Fruit fly (Drosophila melanogaster): Measurements from ENCODE around the gene Fhos.

Gene Fhos

DNA sequence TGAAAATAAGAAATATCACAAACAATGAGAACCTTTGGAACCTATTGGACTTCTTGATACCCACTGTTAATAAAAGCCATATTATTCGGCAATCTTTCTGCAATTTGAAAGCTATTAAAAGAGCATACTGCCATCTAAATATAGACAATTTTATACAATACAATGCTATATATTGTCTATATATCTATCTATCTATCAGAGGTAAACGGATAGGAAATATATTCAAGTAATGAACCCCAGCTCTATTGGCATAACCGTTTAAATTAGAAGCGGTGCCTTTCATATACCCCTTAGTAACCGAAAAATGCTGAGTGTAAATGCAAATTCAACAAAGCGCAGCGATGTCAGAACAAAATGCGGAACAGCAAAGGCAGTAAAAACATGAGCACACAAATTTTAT, 10.4 kb downstream of the Fhos start (continued):
- TF ChIP-seq CG11762 (GFP tag; optimal IDR thresholded peaks at IDR 0.05; ENCODE audit: insufficient read depth) (no peak), CG10631 (GFP tag; optimal IDR thresholded peaks at IDR 0.05) (no peak), OdsH (GFP tag; optimal IDR thresholded peaks at IDR 0.05) (peak; percentile 27), salr (GFP tag; optimal IDR thresholded peaks at IDR 0.05) (no peak), fkh (GFP tag; optimal IDR thresholded peaks at IDR 0.05) (no peak), Eip75B (GFP tag; optimal IDR thresholded peaks at IDR 0.05) (no peak), CG31627 (GFP tag; optimal IDR thresholded peaks at IDR 0.05) (peak; percentile 80), CG8632 (GFP tag; optimal IDR thresholded peaks at IDR 0.05) (peak; percentile 16)

DNA sequence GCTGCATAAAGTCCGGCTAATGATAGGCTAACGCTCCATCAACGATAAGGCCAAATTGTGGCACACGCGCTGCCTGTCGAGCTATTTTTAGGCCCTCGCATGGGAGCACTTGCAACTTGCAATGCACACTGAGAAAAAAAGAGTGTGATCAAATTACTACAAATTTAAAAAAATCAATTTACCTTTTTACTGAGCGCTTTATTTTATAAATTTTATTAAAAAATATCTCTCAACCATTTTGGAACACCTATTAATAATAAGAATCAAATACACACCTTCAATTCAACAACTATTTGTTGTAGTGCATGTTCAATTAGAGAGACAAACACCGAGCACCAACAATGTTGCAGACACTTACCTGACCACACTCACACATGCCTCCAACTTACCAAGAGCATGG, 12.1 kb downstream of the Fhos start:
- TF ChIP-seq pdm3 (GFP tag; optimal IDR thresholded peaks at IDR 0.05) (no peak), achi (GFP tag; optimal IDR thresholded peaks at IDR 0.05) (peak; percentile 42), vri (GFP tag; optimal IDR thresholded peaks at IDR 0.05) (no peak), eg (GFP tag; IDR thresholded peaks at IDR 0.05) (peak; percentile 97), CG8119 (GFP tag; IDR thresholded peaks at IDR 0.05) (peak; percentile 96), Ets96B (tag; optimal IDR thresholded peaks at IDR 0.05) (peak; percentile 45), CG6792 (GFP tag; optimal IDR thresholded peaks at IDR 0.05) (no peak), lz (GFP tag; optimal IDR thresholded peaks at IDR 0.05) (no peak), CG11294 (GFP tag; IDR thresholded peaks at IDR 0.05) (peak; percentile 91), CG15336 (GFP tag; IDR thresholded peaks at IDR 0.05) (peak; percentile 98), Hr4 (GFP tag; optimal IDR thresholded peaks at IDR 0.05) (peak; percentile 81), CG6276 (GFP tag; optimal IDR thresholded peaks at IDR 0.05) (peak; percentile 55), Lpt (GFP tag; optimal IDR thresholded peaks at IDR 0.05) (peak; percentile 82), CG4318 (GFP tag; optimal IDR thresholded peaks at IDR 0.05) (peak; percentile 9), salr (GFP tag; optimal IDR thresholded peaks at IDR 0.05) (peak in 1 of 2 experiments; percentile 20), dsx (GFP tag; optimal IDR thresholded peaks at IDR 0.05; ENCODE audit: poor library complexity, severe bottlenecking) (peak; percentile 100), CG6163 (GFP tag; IDR thresholded peaks at IDR 0.05) (peak; percentile 96), Gug (GFP tag; IDR thresholded peaks at IDR 0.05) (peak; percentile 93)

DNA sequence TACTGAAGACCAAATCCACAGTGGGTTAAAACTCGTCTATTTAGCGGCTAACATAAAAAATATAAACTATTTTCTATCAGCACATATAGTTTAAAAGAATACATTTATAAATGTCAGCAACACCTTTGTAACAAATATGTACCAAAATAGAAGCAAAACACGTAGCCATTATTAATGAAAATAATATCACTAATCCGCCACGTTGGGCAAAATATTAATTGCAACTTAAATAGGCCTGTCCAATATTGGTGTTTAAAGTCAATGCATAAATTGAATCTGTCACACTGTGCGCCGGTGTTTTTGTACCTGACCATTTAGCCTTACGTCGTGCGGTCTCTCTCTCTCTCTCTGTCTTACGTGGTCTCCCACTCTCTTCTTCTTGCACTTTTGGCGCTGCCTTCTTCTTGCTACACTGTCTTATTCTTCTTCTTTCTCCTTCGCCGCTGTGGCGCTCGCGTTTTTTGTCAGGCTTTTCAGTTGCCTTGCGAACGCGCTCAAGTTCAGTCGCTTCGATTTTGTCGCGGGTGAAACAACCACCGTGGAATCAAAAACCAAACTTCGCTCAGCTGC, 12.6 kb downstream of the Fhos start:
- TF ChIP-seq pdm3 (GFP tag; optimal IDR thresholded peaks at IDR 0.05) (peak; percentile 97), Blimp-1 (GFP tag; optimal IDR thresholded peaks at IDR 0.05) (peak; percentile 94), CG6808 (GFP tag; optimal IDR thresholded peaks at IDR 0.05) (peak; percentile 98), Eip78C (GFP tag) (peak; percentile 99), CG16779 (tag; optimal IDR thresholded peaks at IDR 0.05) (peak; percentile 88), esn (GFP tag; optimal IDR thresholded peaks at IDR 0.05) (peak; percentile 99), CG11902 (GFP tag; optimal IDR thresholded peaks at IDR 0.05) (peak; percentile 98), CG3032 (tag; optimal IDR thresholded peaks at IDR 0.05) (peak; percentile 99), CG11294 (GFP tag; IDR thresholded peaks at IDR 0.05) (peak; percentile 95), Ets96B (tag; optimal IDR thresholded peaks at IDR 0.05) (peak; percentile 95), Eip93F (GFP tag; optimal IDR thresholded peaks at IDR 0.05) (peak; percentile 90), net (GFP tag; optimal IDR thresholded peaks at IDR 0.05) (peak; percentile 97), CG15336 (GFP tag; IDR thresholded peaks at IDR 0.05) (peak; percentile 94), vri (GFP tag; optimal IDR thresholded peaks at IDR 0.05) (peak; percentile 94), CG3919 (GFP tag; optimal IDR thresholded peaks at IDR 0.05) (peak; percentile 94), Eip75B (GFP tag; optimal IDR thresholded peaks at IDR 0.05) (peak; percentile 97), CG6276 (GFP tag; optimal IDR thresholded peaks at IDR 0.05) (peak; percentile 96), CG1621 (tag; optimal IDR thresholded peaks at IDR 0.05) (peak; percentile 98), lz (GFP tag; optimal IDR thresholded peaks at IDR 0.05) (peak; percentile 99), OdsH (GFP tag; optimal IDR thresholded peaks at IDR 0.05) (peak; percentile 99), Hr4 (GFP tag; optimal IDR thresholded peaks at IDR 0.05) (peak; percentile 97), CG7368 (GFP tag; optimal IDR thresholded peaks at IDR 0.05) (peak; percentile 97), Gug (GFP tag; IDR thresholded peaks at IDR 0.05) (peak; percentile 97), Sox102F (GFP tag; optimal IDR thresholded peaks at IDR 0.05) (peak; percentile 98), fd85E (GFP tag; optimal IDR thresholded peaks at IDR 0.05) (peak; percentile 95), Lpt (GFP tag; optimal IDR thresholded peaks at IDR 0.05) (peak; percentile 87), spab (GFP tag; optimal IDR thresholded peaks at IDR 0.05) (peak; percentile 94), dac (GFP tag; optimal IDR thresholded peaks at IDR 0.05) (peak; percentile 96), acj6 (GFP tag; optimal IDR thresholded peaks at IDR 0.05) (peak; percentile 99), Ets21C (GFP tag; optimal IDR thresholded peaks at IDR 0.05) (peak; percentile 98), CG6854 (GFP tag; optimal IDR thresholded peaks at IDR 0.05) (peak; percentile 96), CG9139 (GFP tag; optimal IDR thresholded peaks at IDR 0.05) (peak; percentile 80), cyc (GFP tag; optimal IDR thresholded peaks at IDR 0.05) (peak; percentile 99)
